Fruit fly (Drosophila melanogaster): ENCODE results near the gene crc.

crc gene

dm6 chr2L:21310427-21311199, at the start of gene crc:
crc (plus strand) TSS chr2L:21310866.
- no peak for TF ChIP-seq noc (tag; optimal IDR thresholded peaks at IDR 0.05)

dm6 chr2L:21260869-21261268, 49.8 kb upstream of the crc start:
- no peak for TF ChIP-seq noc (tag; optimal IDR thresholded peaks at IDR 0.05)

- TF ChIP-seq noc (tag; optimal IDR thresholded peaks at IDR 0.05), result no peak
Measured at dm6 chr2L:21262832-21263231, 47.8 kb upstream of the crc start, which contains the start of gene CG8671. CG8671 (plus strand) TSS chr2L:21262956.

DNA sequence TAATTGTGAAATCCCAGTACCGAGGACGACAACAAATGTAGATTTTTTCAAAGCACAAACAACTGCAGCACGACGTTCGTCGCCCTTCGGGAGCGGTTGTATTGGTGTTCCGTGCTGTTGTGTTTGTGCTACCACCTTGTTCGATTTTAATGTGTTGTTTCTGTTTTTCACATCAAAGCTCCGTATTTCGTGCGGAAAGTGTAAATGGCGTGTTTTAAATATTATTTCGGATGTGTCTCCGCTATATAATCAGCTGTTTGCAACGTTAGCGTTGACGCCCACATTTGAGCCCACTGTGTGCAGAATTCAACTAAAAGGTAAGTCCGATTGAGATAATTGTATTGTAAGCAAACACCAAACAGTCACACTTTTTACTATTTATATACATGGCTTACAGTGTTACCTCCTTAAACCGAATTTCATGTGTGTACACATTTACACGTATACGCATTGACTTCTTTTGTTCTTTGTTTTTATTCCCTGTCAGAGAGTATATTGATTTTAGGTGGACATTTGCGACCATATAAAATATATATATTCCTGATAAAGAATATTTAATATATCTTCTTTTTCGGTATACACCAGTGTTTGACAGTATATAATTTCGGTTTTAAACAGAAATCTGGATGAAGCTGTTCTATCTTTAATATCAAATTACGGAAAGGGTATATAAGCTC, 47.1 kb upstream of the crc start:
- no peak for TF ChIP-seq noc (tag; optimal IDR thresholded peaks at IDR 0.05)

- TF ChIP-seq noc (tag; optimal IDR thresholded peaks at IDR 0.05), result no peak
Measured at dm6 chr2L:21266277-21266676, 44.4 kb upstream of the crc start.

DNA sequence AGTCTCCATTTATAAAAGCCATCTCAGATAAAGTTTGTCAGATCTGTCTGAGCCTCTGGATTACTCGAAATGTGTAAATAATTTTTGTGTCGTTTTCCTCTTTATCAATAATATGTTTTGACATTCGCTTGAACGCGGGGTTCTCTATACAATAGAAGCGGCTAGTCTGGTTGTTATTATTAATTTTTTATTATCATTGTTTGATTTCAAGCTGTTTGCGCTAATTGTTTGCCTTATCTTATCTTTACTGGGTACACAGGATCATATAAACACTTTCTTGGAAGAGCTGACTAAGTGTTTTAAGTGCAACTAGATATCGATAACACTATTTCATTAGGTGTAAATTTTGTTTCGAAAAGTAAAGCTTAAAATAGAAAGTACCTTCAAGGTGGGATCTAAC, 42.5 kb upstream of the crc start:
- peak; percentile 48 for TF ChIP-seq noc (tag; optimal IDR thresholded peaks at IDR 0.05)

DNA sequence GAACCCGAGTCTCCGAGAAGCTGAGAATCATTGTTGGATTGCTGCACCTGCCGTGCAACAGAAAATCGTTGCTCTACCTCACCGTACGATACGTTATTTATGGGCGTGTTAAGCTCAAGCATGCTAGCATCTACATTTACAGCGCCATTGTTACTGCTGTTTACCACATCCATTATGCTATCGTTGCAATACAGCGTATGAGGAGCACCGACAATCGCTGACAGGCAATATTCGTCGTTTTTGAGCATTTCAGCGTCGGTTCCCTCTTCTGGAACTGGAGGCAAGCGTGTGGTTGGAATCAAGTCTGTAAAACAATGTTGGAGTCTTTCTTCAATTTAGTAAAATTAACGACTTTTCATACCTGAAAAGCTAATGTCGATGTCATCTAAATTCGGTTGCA, 21.6 kb upstream of the crc start:
- no peak for TF ChIP-seq noc (tag; optimal IDR thresholded peaks at IDR 0.05)

dm6 chr2L:21290434-21290833, 20.2 kb upstream of the crc start, which contains the start of gene Gr39a:
Gr39a (plus strand) TSS chr2L:21290734.
- TF ChIP-seq noc (tag; optimal IDR thresholded peaks at IDR 0.05), result no peak

- TF ChIP-seq noc (tag; optimal IDR thresholded peaks at IDR 0.05), result no peak
Measured at dm6 chr2L:21299564-21299963, 11.1 kb upstream of the crc start.

- TF ChIP-seq noc (tag; optimal IDR thresholded peaks at IDR 0.05), result no peak
Measured at dm6 chr2L:21302064-21302463, 8.6 kb upstream of the crc start.

DNA sequence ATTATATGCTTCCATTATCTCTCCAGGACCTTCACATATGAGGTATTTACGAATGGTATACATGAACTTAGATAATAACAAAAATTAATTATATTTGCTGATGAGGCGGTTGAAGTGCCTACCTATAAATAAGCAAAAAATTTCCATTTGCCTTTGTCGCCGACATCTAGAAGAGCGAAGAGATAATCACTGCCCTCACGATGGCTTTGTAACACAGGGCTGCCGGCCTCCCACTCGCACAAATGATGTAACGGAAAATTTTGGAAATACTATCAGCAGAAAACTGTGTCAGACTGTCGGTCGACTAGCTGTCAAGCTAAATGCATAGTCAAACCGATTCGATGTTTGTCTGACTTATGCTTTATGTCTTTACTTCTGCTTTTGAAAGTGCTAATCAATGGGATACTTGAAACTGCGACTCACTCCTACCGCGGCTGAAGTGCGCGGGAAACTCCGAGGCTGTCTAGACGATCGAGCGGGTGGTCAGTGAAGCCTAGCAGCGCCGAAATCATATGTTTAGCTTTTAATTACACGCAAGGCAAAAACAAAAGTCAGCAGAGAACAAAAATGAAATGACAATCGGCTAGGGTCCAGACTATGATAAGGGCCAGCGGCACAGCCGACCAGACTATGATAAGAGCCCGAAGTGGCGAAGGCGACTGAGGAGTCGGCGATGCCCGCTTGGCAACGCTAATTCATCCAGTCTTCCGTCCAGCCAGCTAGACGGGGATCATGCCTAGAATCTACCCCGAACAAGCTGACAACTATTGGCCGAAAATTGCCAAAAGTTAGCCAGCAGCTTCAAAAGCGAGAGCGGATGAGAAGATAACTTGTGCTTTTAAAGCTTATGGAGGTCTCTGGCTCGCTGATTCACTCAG, 6.8 kb upstream of the crc start:
- TF ChIP-seq noc (tag; optimal IDR thresholded peaks at IDR 0.05), result peak; percentile 37

- TF ChIP-seq noc (tag; optimal IDR thresholded peaks at IDR 0.05), result no peak
Measured at dm6 chr2L:21304533-21304850, 6.2 kb upstream of the crc start.

dm6 chr2L:21307795-21308426, 2.8 kb upstream of the crc start:
- TF ChIP-seq noc (tag; optimal IDR thresholded peaks at IDR 0.05), result peak; percentile 4

dm6 chr2L:21309058-21309753, 1.5 kb upstream of the crc start:
- peak; percentile 83 for TF ChIP-seq noc (tag; optimal IDR thresholded peaks at IDR 0.05)

DNA sequence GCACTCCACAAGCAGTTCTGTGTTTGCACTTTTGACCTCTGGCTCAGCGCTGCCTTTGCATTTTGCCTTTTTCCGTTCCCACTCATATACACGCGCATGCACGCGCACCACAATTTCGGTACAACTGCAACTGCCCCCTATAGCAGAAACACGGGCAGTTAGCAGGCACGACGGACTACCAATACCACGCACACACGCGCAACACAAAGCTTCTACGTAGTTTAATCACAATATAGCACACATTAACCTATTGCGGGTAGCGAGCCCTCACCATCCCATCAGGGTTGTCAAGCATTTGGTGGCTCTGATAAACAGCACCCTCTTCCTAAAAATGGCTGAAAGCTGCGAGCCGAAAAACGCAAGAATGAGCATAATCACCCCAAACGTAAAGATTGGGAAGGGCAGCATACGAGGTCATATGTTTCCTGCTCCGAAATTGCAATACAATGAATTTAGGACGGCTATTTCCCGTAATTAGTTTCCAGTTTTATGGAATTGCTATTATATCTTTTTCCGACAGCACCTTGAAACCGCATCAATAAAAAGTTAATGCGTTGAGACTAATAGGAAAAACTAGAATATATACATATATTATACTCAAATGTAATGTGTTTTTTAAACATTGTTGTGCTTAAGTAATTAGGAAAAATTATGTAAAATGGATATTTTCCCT, 776 bp upstream of the crc start, which contains the start of gene Mondo:
Gene Mondo (minus strand): TSS at position 297 of the 673 bp plus-strand sequence.
- TF ChIP-seq noc (tag; optimal IDR thresholded peaks at IDR 0.05), result no peak

All from whole organism, larva.